Fruit fly (Drosophila melanogaster) whole organism, wandering third instar larva: ENCODE data around the gene Stip1.

Experiments used
- Abd-B ChIP-seq: fragments of >200 bp; optimal IDR thresholded peaks from 2 replicates; lab custom pipeline; 2017; ENCODE audit warnings: missing biosample characterization, missing genetic modification characterization
- CG32264 ChIP-seq: fragments of 200-800 bp; sonication (Bioruptor generic); optimal IDR thresholded peaks from 2 replicates; lab custom pipeline; 2016; ENCODE audit warnings: missing biosample characterization, missing genetic modification characterization
- CrebA ChIP-seq: fragments of 200-800 bp; sonication (Bioruptor generic); optimal IDR thresholded peaks from 2 replicates; lab custom pipeline; 2016; ENCODE audit warnings: missing biosample characterization, mild to moderate bottlenecking, missing genetic modification characterization, borderline replicate concordance
- Dfd ChIP-seq: fragments of >200 bp; optimal IDR thresholded peaks from 2 replicates; lab custom pipeline; 2017; ENCODE audit warnings: missing biosample characterization, missing genetic modification characterization
- Dif ChIP-seq: fragments of 200-275, 200-300 bp; sonication (Bioruptor generic); optimal IDR thresholded peaks from 2 replicates; lab custom pipeline; 2018; ENCODE audit warnings: missing biosample characterization, missing genetic modification characterization; ENCODE audit not compliant: partially characterized antibody
- GATAd ChIP-seq: sonication (Bioruptor generic); optimal IDR thresholded peaks from 2 replicates; lab custom pipeline; 2016; ENCODE audit warnings: missing biosample characterization, missing genetic modification characterization
- HLH106 ChIP-seq: fragments of 200-800 bp; optimal IDR thresholded peaks from 3 replicates; lab custom pipeline; 2019; ENCODE audit warnings: missing biosample characterization, mild to moderate bottlenecking, missing genetic modification characterization, moderate library complexity
- Hnf4 ChIP-seq: fragments of 200-800 bp; sonication (Bioruptor generic); optimal IDR thresholded peaks from 2 replicates; lab custom pipeline; 2016; ENCODE audit warnings: missing biosample characterization, mild to moderate bottlenecking, missing genetic modification characterization
- Hr78 ChIP-seq: fragments of >200 bp; optimal IDR thresholded peaks from 2 replicates; lab custom pipeline; 2017; ENCODE audit warnings: missing biosample characterization, missing genetic modification characterization
- Hr83 ChIP-seq: fragments of 200-300 bp; sonication (Bioruptor generic); optimal IDR thresholded peaks from 2 replicates; lab custom pipeline; 2016; ENCODE audit warnings: missing biosample characterization, mild to moderate bottlenecking, missing genetic modification characterization, moderate library complexity; ENCODE audit not compliant: poor library complexity, severe bottlenecking
- Jra ChIP-seq: sonication (Bioruptor generic); optimal IDR thresholded peaks from 2 replicates; lab custom pipeline; 2016; ENCODE audit warnings: missing biosample characterization, missing genetic modification characterization
- Myc ChIP-seq: fragments of >200 bp; optimal IDR thresholded peaks from 2 replicates; lab custom pipeline; 2017
- N ChIP-seq: fragments of >200 bp; optimal IDR thresholded peaks from 2 replicates; lab custom pipeline; 2018; ENCODE audit warnings: missing biosample characterization, missing external identifiers, missing genetic modification characterization
- OdsH ChIP-seq: fragments of 200-800 bp; sonication (Bioruptor generic); optimal IDR thresholded peaks from 2 replicates; lab custom pipeline; 2016; ENCODE audit warnings: missing biosample characterization, mild to moderate bottlenecking, missing genetic modification characterization
- Rel ChIP-seq, 2 experiments: fragments of 200-800 bp; sonication (Bioruptor generic) in 1 of 2; optimal IDR thresholded peaks; 2 replicates in 1 of 2; 3 replicates in 1 of 2; lab custom pipeline; 2016 to 2019; ENCODE audit warnings: mild to moderate bottlenecking in 2 of 2, missing biosample characterization in 2 of 2, missing genetic modification characterization in 2 of 2, moderate library complexity in 1 of 2
- Vsx2 ChIP-seq: fragments of 200-300, 225-300 bp; sonication (Bioruptor generic); optimal IDR thresholded peaks from 2 replicates; lab custom pipeline; 2018; ENCODE audit warnings: missing biosample characterization, missing genetic modification characterization; ENCODE audit not compliant: partially characterized antibody
- br ChIP-seq: fragments of 200-800 bp; sonication (Bioruptor generic); optimal IDR thresholded peaks from 2 replicates; lab custom pipeline; 2016; ENCODE audit warnings: missing biosample characterization, missing genetic modification characterization
- brk ChIP-seq: fragments of 200-800 bp; sonication (Bioruptor generic); optimal IDR thresholded peaks from 2 replicates; lab custom pipeline; 2016; ENCODE audit warnings: missing biosample characterization, mild to moderate bottlenecking, missing genetic modification characterization
- dl ChIP-seq, 2 experiments: fragments of 175-275, 200-275 bp in 1 of 2; fragments of 200-275 bp in 1 of 2; sonication (Bioruptor generic); optimal IDR thresholded peaks; lab custom pipeline; 2018; ENCODE audit warnings: mild to moderate bottlenecking in 2 of 2, missing biosample characterization in 2 of 2, missing genetic modification characterization in 2 of 2, moderate library complexity in 2 of 2; ENCODE audit not compliant: partially characterized antibody in 2 of 2, insufficient read depth in 1 of 2
- dmrt93B ChIP-seq: fragments of 200-800 bp; sonication (Bioruptor generic); optimal IDR thresholded peaks from 2 replicates; lab custom pipeline; 2018; ENCODE audit warnings: missing biosample characterization, mild to moderate bottlenecking, missing genetic modification characterization
- dsf ChIP-seq: sonication (Bioruptor generic); optimal IDR thresholded peaks from 2 replicates; lab custom pipeline; 2016; ENCODE audit warnings: missing biosample characterization, missing genetic modification characterization, borderline replicate concordance
- ey ChIP-seq: fragments of 200-800 bp; sonication (Bioruptor generic); optimal IDR thresholded peaks from 2 replicates; lab custom pipeline; 2016; ENCODE audit warnings: missing biosample characterization, missing genetic modification characterization
- foxo ChIP-seq, 2 experiments: fragments of 200-800 bp; sonication (Bioruptor generic); optimal IDR thresholded peaks; 2 replicates in 1 of 2; 3 replicates in 1 of 2; lab custom pipeline; 2016 to 2017; ENCODE audit warnings: missing biosample characterization in 2 of 2, missing genetic modification characterization in 2 of 2
- fru ChIP-seq: fragments of 200-800 bp; sonication (Bioruptor generic); optimal IDR thresholded peaks from 3 replicates; lab custom pipeline; 2016; ENCODE audit warnings: missing biosample characterization, mild to moderate bottlenecking, missing genetic modification characterization
- h ChIP-seq: fragments of 200-800 bp; sonication (Bioruptor generic); optimal IDR thresholded peaks from 3 replicates; lab custom pipeline; 2016; ENCODE audit warnings: missing biosample characterization, mild to moderate bottlenecking, missing genetic modification characterization
- jim ChIP-seq: fragments of 175-275, 200-325 bp; sonication (Bioruptor generic); optimal IDR thresholded peaks from 2 replicates; lab custom pipeline; 2016; ENCODE audit warnings: missing biosample characterization, mild to moderate bottlenecking, missing genetic modification characterization
- lola ChIP-seq: fragments of >200 bp; optimal IDR thresholded peaks from 2 replicates; lab custom pipeline; 2017; ENCODE audit warnings: missing biosample characterization, missing genetic modification characterization
- pan ChIP-seq: fragments of >200 bp; optimal IDR thresholded peaks from 2 replicates; lab custom pipeline; 2017
- psq ChIP-seq: fragments of 200-800 bp; sonication (Bioruptor generic); optimal IDR thresholded peaks from 3 replicates; lab custom pipeline; 2017; ENCODE audit warnings: missing biosample characterization, mild to moderate bottlenecking, missing genetic modification characterization, moderate library complexity
- rgr ChIP-seq: fragments of 200-800 bp; sonication (Bioruptor generic); optimal IDR thresholded peaks from 3 replicates; lab custom pipeline; 2016; ENCODE audit warnings: missing biosample characterization, mild to moderate bottlenecking, missing genetic modification characterization
- sage ChIP-seq: fragments of 200-800 bp; sonication (Bioruptor generic); optimal IDR thresholded peaks from 2 replicates; lab custom pipeline; 2016; ENCODE audit warnings: missing biosample characterization, mild to moderate bottlenecking, missing genetic modification characterization
- sv ChIP-seq: fragments of 200-800 bp; sonication (Bioruptor generic); optimal IDR thresholded peaks from 3 replicates; lab custom pipeline; 2016; ENCODE audit warnings: missing biosample characterization, missing genetic modification characterization
- tai ChIP-seq: sonication (Bioruptor generic); optimal IDR thresholded peaks from 2 replicates; lab custom pipeline; 2016; ENCODE audit warnings: missing biosample characterization, missing genetic modification characterization
- woc ChIP-seq: sonication (Bioruptor generic); optimal IDR thresholded peaks from 2 replicates; lab custom pipeline; 2016; ENCODE audit warnings: missing biosample characterization, mild to moderate bottlenecking, missing genetic modification characterization

The Stip1 gene

DNA sequence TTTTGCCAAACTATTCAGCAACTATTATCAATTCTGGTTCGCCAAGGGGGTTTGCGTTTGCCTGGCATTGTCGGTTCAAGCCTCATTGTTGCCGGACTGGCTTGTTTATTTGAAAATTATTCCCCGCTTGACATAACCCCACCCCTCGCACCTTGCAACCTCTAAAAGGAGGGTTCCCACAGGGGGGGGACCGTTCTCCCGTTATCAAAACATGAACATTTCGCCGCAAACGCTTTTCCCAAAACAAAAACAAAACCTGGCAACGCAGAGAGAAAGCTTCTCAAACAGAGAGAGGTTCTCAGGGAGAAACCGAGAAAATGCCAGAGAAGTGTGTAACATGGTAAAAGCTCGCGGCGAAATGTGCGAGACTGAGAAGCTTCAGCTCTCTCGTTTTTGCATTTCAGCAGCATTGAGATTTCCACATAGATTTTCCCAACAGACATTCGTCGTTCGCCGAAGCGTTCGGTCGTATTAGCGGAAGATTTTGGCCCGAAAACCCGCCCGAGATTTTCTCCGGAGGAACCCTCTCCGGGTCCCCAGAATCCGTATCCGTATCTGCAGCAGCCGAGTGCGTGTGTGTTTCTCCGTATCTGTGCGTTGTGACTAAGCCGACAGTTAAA lies 15.0 kb downstream of the Stip1 start:
- TF ChIP-seq Vsx2 (GFP tag; lab: Kevin White, UChicago) (peak; percentile 14), psq (GFP tag; lab: Kevin White, UChicago) (no peak)

DNA sequence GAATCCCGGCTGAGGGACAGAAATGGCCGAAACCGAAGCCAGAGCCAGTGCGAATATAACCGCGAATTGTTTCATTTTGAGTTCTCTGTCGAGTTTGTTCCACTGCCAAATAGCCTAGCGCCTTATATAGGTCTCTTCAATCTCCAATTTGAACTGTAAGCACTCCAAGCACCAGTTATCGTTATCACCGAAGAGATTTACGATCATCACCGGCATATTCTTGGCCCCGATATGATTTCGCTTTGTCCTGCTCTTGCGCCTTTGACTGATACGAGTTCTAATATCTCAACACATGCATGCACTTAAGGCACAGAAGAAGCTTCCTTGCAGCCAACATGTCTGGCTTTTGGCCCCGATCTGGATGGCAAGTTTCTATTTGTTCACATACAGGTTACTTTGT lies 24.2 kb downstream of the Stip1 start, which contains the start of gene CG11912:
Gene CG11912, minus strand, starts transcription at position 101 of the 400 bp plus-strand sequence.
- TF ChIP-seq Rel (GFP tag; optimal IDR thresholded peaks at IDR 0.05; lab: Kevin White, UChicago): no peak
- TF ChIP-seq Rel (tag; optimal IDR thresholded peaks at IDR 0.05; lab: Kevin White, UChicago): peak; percentile 85
- TF ChIP-seq br (GFP tag; lab: Kevin White, UChicago): no peak

DNA sequence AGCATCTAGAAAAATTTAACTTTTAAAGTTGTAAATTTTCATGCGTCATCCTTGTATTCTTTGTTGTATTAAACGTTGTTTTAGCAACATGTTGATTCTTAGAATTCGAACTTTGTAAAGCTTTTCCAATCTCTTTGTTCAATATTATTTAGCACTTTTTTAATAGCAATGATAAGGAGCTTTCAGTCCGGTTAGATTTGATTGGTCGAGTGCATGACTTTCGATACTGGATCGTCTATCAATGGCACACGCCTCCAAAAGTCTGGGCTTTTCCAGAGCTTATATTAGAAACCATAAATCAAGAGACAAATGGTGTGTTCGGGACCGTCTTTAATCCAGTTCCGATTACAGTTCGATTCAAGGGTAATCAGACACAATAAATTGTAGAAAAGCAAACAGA lies 24.8 kb downstream of the Stip1 start:
- TF ChIP-seq Jra (no peak), fru (GFP tag; lab: Kevin White, UChicago) (no peak), dl (GFP tag; optimal IDR thresholded peaks at IDR 0.05; lab: Kevin White, UChicago; ENCODE audit: insufficient read depth in 1 of 2, partially characterized antibody in 2 of 2) (no peak), GATAd (no peak), dsf (no peak), N (no peak), Hr83 (GFP tag; lab: Kevin White, UChicago) (no peak), psq (GFP tag; lab: Kevin White, UChicago) (no peak), tai (GFP tag; lab: Kevin White, UChicago) (no peak), sv (GFP tag; lab: Kevin White, UChicago) (no peak), Dfd (GFP tag; lab: Kevin White, UChicago) (no peak), rgr (GFP tag; lab: Kevin White, UChicago) (no peak), dmrt93B (GFP tag; lab: Kevin White, UChicago) (no peak), Dif (GFP tag; lab: Kevin White, UChicago) (no peak), Abd-B (GFP tag; lab: Kevin White, UChicago) (no peak), sage (GFP tag; lab: Kevin White, UChicago) (no peak), CG32264 (GFP tag; lab: Kevin White, UChicago) (no peak), pan (no peak), OdsH (GFP tag; lab: Kevin White, UChicago) (no peak)

DNA sequence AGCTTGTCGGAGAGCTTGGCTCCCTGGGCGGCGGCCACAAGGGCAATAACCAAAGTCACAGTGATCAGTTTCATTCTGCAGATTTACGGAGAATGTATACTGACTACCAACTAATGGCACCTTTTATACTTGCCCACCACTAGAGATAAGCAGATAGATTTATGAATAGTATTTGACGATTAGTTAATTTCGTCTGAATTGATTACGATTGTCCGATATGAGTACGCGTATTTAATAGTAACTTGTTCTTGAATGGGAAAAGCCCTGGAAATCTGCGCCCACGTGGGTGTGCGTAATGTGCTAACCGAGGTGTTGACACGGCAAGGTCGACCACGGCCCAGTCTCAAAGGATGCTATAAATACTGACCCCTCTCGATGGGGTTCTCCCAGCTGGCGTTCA lies 26.2 kb downstream of the Stip1 start, which contains the start of gene CG11911:
Gene CG11911, minus strand, starts transcription at position 101 of the 400 bp plus-strand sequence.
- TF ChIP-seq Hr83 (GFP tag; lab: Kevin White, UChicago) (no peak), Myc (lab: Kevin White, UChicago) (no peak), woc (GFP tag; lab: Kevin White, UChicago) (no peak), GATAd (no peak), brk (no peak), HLH106 (no peak), Hr78 (GFP tag; lab: Kevin White, UChicago) (no peak), Abd-B (GFP tag; lab: Kevin White, UChicago) (no peak), fru (GFP tag; lab: Kevin White, UChicago) (no peak), CrebA (GFP tag; lab: Kevin White, UChicago) (no peak), Rel (GFP tag; optimal IDR thresholded peaks at IDR 0.05; lab: Kevin White, UChicago) (no peak), Rel (tag; optimal IDR thresholded peaks at IDR 0.05; lab: Kevin White, UChicago) (no peak), OdsH (GFP tag; lab: Kevin White, UChicago) (no peak), Hnf4 (GFP tag; lab: Kevin White, UChicago) (no peak), sv (GFP tag; lab: Kevin White, UChicago) (no peak), foxo (GFP tag; optimal IDR thresholded peaks at IDR 0.05; lab: Kevin White, UChicago) (no peak)
- TF ChIP-seq, all 38 proteins: peak for 0

- no peak for TF ChIP-seq br (GFP tag; lab: Kevin White, UChicago)
- TF ChIP-seq dl (GFP tag; optimal IDR thresholded peaks at IDR 0.05; lab: Kevin White, UChicago; ENCODE audit: insufficient read depth in 1 of 2, partially characterized antibody in 2 of 2): no peak
- TF ChIP-seq Dfd (GFP tag; lab: Kevin White, UChicago): no peak
- TF ChIP-seq h (GFP tag; lab: Kevin White, UChicago): no peak
- TF ChIP-seq lola (GFP tag; lab: Kevin White, UChicago): no peak
- no peak for TF ChIP-seq brk
- no peak for TF ChIP-seq HLH106
- no peak for TF ChIP-seq jim (GFP tag; lab: Kevin White, UChicago)
- TF ChIP-seq N: no peak
- no peak for TF ChIP-seq ey (GFP tag; lab: Kevin White, UChicago)
Observed at dm6 chr2L:321793-322192, 26.9 kb downstream of the Stip1 start, which contains the start of gene CG33127. Gene CG33127 (plus strand): TSS chr2L:322101.
